Worm (Caenorhabditis elegans) whole organism, late embryonic: ENCODE results near the gene sta-1.

Experiments
- ceh-19 ChIP-seq: fragments of 200-800 bp; sonication (Bioruptor generic); optimal IDR thresholded peaks from 2 replicates; lab custom pipeline; 2018; ENCODE audit warnings: mild to moderate bottlenecking, missing genetic modification characterization, missing compliant biosample characterization
- ceh-45 ChIP-seq: fragments of 200-800 bp; sonication (Bioruptor generic); IDR thresholded peaks from 2 replicates; pipeline ENCODE4 v1.3.6; 2022; ENCODE audit warnings: missing genetic modification reagents, missing genetic modification characterization, missing compliant biosample characterization
- hlh-30 ChIP-seq: sonication (generic microtip); optimal IDR thresholded peaks from 2 replicates; lab custom pipeline; 2017; ENCODE audit warnings: antibody characterized with exemption, missing genetic modification characterization, missing compliant biosample characterization; ENCODE audit not compliant: insufficient read depth
- lin-11 ChIP-seq: fragments of 200-800 bp; sonication (Bioruptor generic); optimal IDR thresholded peaks from 2 replicates; lab custom pipeline; 2018; ENCODE audit warnings: mild to moderate bottlenecking, missing genetic modification characterization, missing compliant biosample characterization
- nhr-232 ChIP-seq: sonication (generic microtip); optimal IDR thresholded peaks from 2 replicates; lab custom pipeline; 2016; ENCODE audit warnings: missing genetic modification characterization, missing compliant biosample characterization
- sox-4 ChIP-seq: sonication (generic microtip); optimal IDR thresholded peaks from 2 replicates; lab custom pipeline; 2017; ENCODE audit warnings: mild to moderate bottlenecking, missing genetic modification characterization, inconsistent platforms, missing compliant biosample characterization
- tbx-2 ChIP-seq: sonication (generic microtip); optimal IDR thresholded peaks from 2 replicates; lab custom pipeline; 2016; ENCODE audit warnings: missing genetic modification characterization, missing compliant biosample characterization
- unc-55 ChIP-seq: sonication (generic microtip); optimal IDR thresholded peaks from 2 replicates; lab custom pipeline; 2017; ENCODE audit warnings: missing biosample characterization, missing genetic modification reagents, missing genetic modification characterization
- unc-86 ChIP-seq: sonication (generic microtip); optimal IDR thresholded peaks from 2 replicates; lab custom pipeline; 2016; ENCODE audit warnings: missing genetic modification characterization, missing compliant biosample characterization

DNA sequence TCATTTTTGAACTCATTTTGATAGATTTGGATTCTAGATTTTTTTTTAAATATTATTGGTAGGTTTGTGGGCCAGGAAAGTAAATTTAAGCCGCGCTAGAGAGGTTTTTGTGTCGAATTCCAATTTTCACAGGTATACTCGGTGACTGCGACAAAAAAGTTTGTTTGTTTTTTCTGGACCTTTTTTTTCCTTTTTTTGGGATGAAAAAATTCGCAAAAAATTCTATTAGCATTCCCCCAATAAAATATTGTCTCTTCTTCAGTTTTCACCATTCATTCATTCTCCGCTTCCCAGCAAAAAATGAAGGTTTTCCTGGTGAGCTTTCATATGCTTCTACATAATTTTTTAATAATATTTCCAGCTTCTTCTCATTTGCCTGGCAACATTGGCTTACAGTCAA is 35.0 kb upstream of the sta-1 start, which contains the start of gene Y51H4A.936:
- TF ChIP-seq hlh-30 (tag; lab: Kevin White, UChicago) (no peak), lin-11 (tag; lab: Kevin White, UChicago) (no peak), unc-86 (tag; lab: Kevin White, UChicago) (no peak), nhr-232 (tag; lab: Kevin White, UChicago) (no peak), ceh-19 (GFP tag; lab: Kevin White, UChicago) (no peak), tbx-2 (no peak), sox-4 (tag; lab: Kevin White, UChicago) (no peak), ceh-45 (GFP tag; lab: Robert Waterston, UW) (no peak), unc-55 (GFP tag; lab: Kevin White, UChicago) (no peak)
